Fruit fly (Drosophila melanogaster) whole organism, embryonic: ENCODE measurements around the gene CG13484.

Source experiments
- Asciz ChIP-seq: fragments of 200-800 bp; sonication (Bioruptor generic); optimal IDR thresholded peaks from 2 replicates; lab custom pipeline; 2017; ENCODE audit warnings: missing biosample characterization, mild to moderate bottlenecking, missing genetic modification characterization, missing genetic modification reagents
- Atf6 ChIP-seq: fragments of 200-800 bp; sonication (Bioruptor generic); IDR thresholded peaks from 2 replicates; pipeline ENCODE4 v1.3.6; 2022; ENCODE audit warnings: missing biosample characterization, missing genetic modification characterization
- CG10431 ChIP-seq: fragments of 200-800 bp; sonication (Bioruptor generic); optimal IDR thresholded peaks from 3 replicates; lab custom pipeline; 2018; ENCODE audit warnings: missing biosample characterization, mild to moderate bottlenecking, missing genetic modification characterization
- CG10959 ChIP-seq: fragments of 200-800 bp; sonication (Bioruptor generic); IDR thresholded peaks from 2 replicates; pipeline ENCODE4 v1.3.6; 2022; ENCODE audit warnings: missing biosample characterization, missing genetic modification characterization
- CG11456 ChIP-seq: fragments of 200-800 bp; sonication (Bioruptor generic); IDR thresholded peaks from 3 replicates; pipeline ENCODE4 v1.3.6; 2022; ENCODE audit warnings: missing biosample characterization, missing genetic modification characterization
- CG13287 ChIP-seq: fragments of 200-800 bp; sonication (Bioruptor generic); IDR thresholded peaks from 2 replicates; pipeline ENCODE4 v1.3.6; 2022; ENCODE audit warnings: missing biosample characterization, missing genetic modification characterization; ENCODE audit not compliant: partially characterized antibody
- CG13624 ChIP-seq: fragments of 200-800 bp; sonication (Bioruptor generic); optimal IDR thresholded peaks from 2 replicates; lab custom pipeline; 2016; ENCODE audit warnings: missing biosample characterization, missing genetic modification characterization
- CG15073 ChIP-seq: fragments of 200-800 bp; sonication (Bioruptor generic); optimal IDR thresholded peaks from 2 replicates; lab custom pipeline; 2016; ENCODE audit warnings: missing biosample characterization, missing genetic modification characterization
- CG15696 ChIP-seq: fragments of 200-800 bp; sonication (Bioruptor generic); optimal IDR thresholded peaks from 2 replicates; lab custom pipeline; 2019; ENCODE audit warnings: missing biosample characterization, mild to moderate bottlenecking, missing genetic modification characterization, moderate library complexity
- CG1647 ChIP-seq: fragments of 200-800 bp; sonication (Bioruptor generic); optimal IDR thresholded peaks from 3 replicates; lab custom pipeline; 2016; ENCODE audit warnings: missing biosample characterization, missing genetic modification characterization
- CG16863 ChIP-seq: fragments of 200-800 bp; sonication (Bioruptor generic); optimal IDR thresholded peaks from 3 replicates; lab custom pipeline; 2016; ENCODE audit warnings: missing biosample characterization, missing genetic modification characterization
- CG2875 ChIP-seq: fragments of 200-800 bp; sonication (Bioruptor generic); optimal IDR thresholded peaks from 2 replicates; lab custom pipeline; 2017; ENCODE audit warnings: missing biosample characterization, mild to moderate bottlenecking, missing genetic modification characterization, missing genetic modification reagents
- CG3838 ChIP-seq: fragments of 200-800 bp; sonication (Bioruptor generic); optimal IDR thresholded peaks from 3 replicates; lab custom pipeline; 2016; ENCODE audit warnings: missing biosample characterization, missing genetic modification characterization
- CG4360 ChIP-seq: fragments of 200-800 bp; sonication (Bioruptor generic); IDR thresholded peaks from 2 replicates; pipeline ENCODE4 v1.3.6; 2022; ENCODE audit warnings: missing biosample characterization, missing genetic modification characterization
- CG6765 ChIP-seq: fragments of 200-800 bp; sonication (Bioruptor generic); optimal IDR thresholded peaks from 3 replicates; lab custom pipeline; 2017; ENCODE audit warnings: missing biosample characterization, mild to moderate bottlenecking, missing genetic modification characterization
- CG6791 ChIP-seq: fragments of 200-800 bp; sonication (Bioruptor generic); IDR thresholded peaks from 3 replicates; pipeline ENCODE4 v1.3.6; 2022; ENCODE audit warnings: missing biosample characterization, missing genetic modification characterization; ENCODE audit not compliant: partially characterized antibody
- CG6854 ChIP-seq: fragments of 200-800 bp; sonication (Bioruptor generic); optimal IDR thresholded peaks from 3 replicates; lab custom pipeline; 2017; ENCODE audit warnings: missing biosample characterization, mild to moderate bottlenecking, missing genetic modification characterization
- CG7271 ChIP-seq: fragments of 200-800 bp; sonication (Bioruptor generic); optimal IDR thresholded peaks from 2 replicates; lab custom pipeline; 2018; ENCODE audit warnings: missing biosample characterization, mild to moderate bottlenecking, missing genetic modification characterization, moderate library complexity
- CG7357 ChIP-seq: fragments of 200-800 bp; sonication (Bioruptor generic); IDR thresholded peaks from 3 replicates; pipeline ENCODE4 v1.3.6; 2022; ENCODE audit warnings: missing biosample characterization, missing genetic modification characterization
- CG7372 ChIP-seq: fragments of 200-800 bp; sonication (Bioruptor generic); IDR thresholded peaks from 2 replicates; pipeline ENCODE4 v1.3.6; 2022; ENCODE audit warnings: missing biosample characterization, missing genetic modification characterization
- CG8281 ChIP-seq: fragments of 200-800 bp; sonication (Bioruptor generic); optimal IDR thresholded peaks from 2 replicates; lab custom pipeline; 2018; ENCODE audit warnings: missing biosample characterization, mild to moderate bottlenecking, missing genetic modification characterization, moderate library complexity
- CG8944 ChIP-seq: fragments of 200-800 bp; sonication (Bioruptor generic); optimal IDR thresholded peaks from 3 replicates; lab custom pipeline; 2016; ENCODE audit warnings: missing biosample characterization, missing genetic modification characterization
- CG9797 ChIP-seq: fragments of 200-800 bp; sonication (Bioruptor generic); optimal IDR thresholded peaks from 3 replicates; lab custom pipeline; 2018; ENCODE audit warnings: missing biosample characterization, mild to moderate bottlenecking, missing genetic modification characterization
- Camta ChIP-seq: fragments of 200-800 bp; sonication (Bioruptor generic); optimal IDR thresholded peaks from 2 replicates; lab custom pipeline; 2016; ENCODE audit warnings: missing biosample characterization, missing genetic modification characterization
- D ChIP-seq, 2 experiments: fragments of 200-800 bp in 1 of 2; fragments of >200 bp in 1 of 2; sonication (Bioruptor generic) in 1 of 2; optimal IDR thresholded peaks; 2 replicates in 1 of 2; 3 replicates in 1 of 2; lab custom pipeline; 2017; ENCODE audit warnings: mild to moderate bottlenecking in 1 of 2, missing biosample characterization in 1 of 2, missing genetic modification characterization in 1 of 2, missing genetic modification reagents in 1 of 2
- D19B ChIP-seq: fragments of 200-800 bp; sonication (Bioruptor generic); optimal IDR thresholded peaks from 2 replicates; lab custom pipeline; 2017; ENCODE audit warnings: missing biosample characterization, mild to moderate bottlenecking, missing genetic modification characterization
- Dad ChIP-seq: fragments of 200-800 bp; sonication (Bioruptor generic); optimal IDR thresholded peaks from 3 replicates; lab custom pipeline; 2016; ENCODE audit warnings: missing biosample characterization, missing genetic modification characterization
- Elba2 ChIP-seq: fragments of 200-800 bp; sonication (Bioruptor generic); optimal IDR thresholded peaks from 3 replicates; lab custom pipeline; 2016; ENCODE audit warnings: missing biosample characterization, missing genetic modification characterization
- Fer3 ChIP-seq: fragments of 200-800 bp; sonication (Bioruptor generic); optimal IDR thresholded peaks from 2 replicates; lab custom pipeline; 2018; ENCODE audit warnings: missing biosample characterization, mild to moderate bottlenecking, missing genetic modification characterization, moderate library complexity
- H15 ChIP-seq: fragments of 200-800 bp; sonication (Bioruptor generic); IDR thresholded peaks from 3 replicates; pipeline ENCODE4 v1.3.6; 2022; ENCODE audit warnings: missing biosample characterization, missing genetic modification characterization
- Hey ChIP-seq: fragments of 200-800 bp; sonication (Bioruptor generic); optimal IDR thresholded peaks from 3 replicates; lab custom pipeline; 2018; ENCODE audit warnings: missing biosample characterization, mild to moderate bottlenecking, missing genetic modification characterization
- MBD-R2 ChIP-seq: fragments of 200-800 bp; sonication (Bioruptor generic); IDR thresholded peaks from 2 replicates; pipeline ENCODE4 v1.3.6; 2022; ENCODE audit warnings: missing biosample characterization, missing genetic modification characterization
- Nf-YC ChIP-seq: fragments of 200-800 bp; optimal IDR thresholded peaks from 3 replicates; lab custom pipeline; 2019; ENCODE audit warnings: missing biosample characterization, mild to moderate bottlenecking, missing genetic modification characterization, moderate library complexity
- Scr ChIP-seq: fragments of 200-800 bp; sonication (Bioruptor generic); IDR thresholded peaks from 2 replicates; pipeline ENCODE4 v1.3.6; 2022; ENCODE audit warnings: missing biosample characterization, missing genetic modification characterization; ENCODE audit not compliant: partially characterized antibody
- Sry-δ ChIP-seq: fragments of 200-800 bp; sonication (Bioruptor generic); optimal IDR thresholded peaks from 2 replicates; lab custom pipeline; 2016; ENCODE audit warnings: missing biosample characterization, missing genetic modification characterization
- cas ChIP-seq: fragments of 200-800 bp; sonication (Bioruptor generic); IDR thresholded peaks from 2 replicates; pipeline ENCODE4 v1.3.6; 2022; ENCODE audit warnings: missing biosample characterization, missing genetic modification characterization
- dati ChIP-seq: fragments of 200-800 bp; sonication (Bioruptor generic); IDR thresholded peaks from 2 replicates; pipeline ENCODE4 v1.3.6; 2022; ENCODE audit warnings: missing biosample characterization, missing genetic modification characterization
- dimm ChIP-seq: fragments of 200-800 bp; sonication (Bioruptor generic); IDR thresholded peaks from 2 replicates; pipeline ENCODE4 v1.3.6; 2022; ENCODE audit warnings: missing biosample characterization, missing genetic modification characterization
- fd96Cb ChIP-seq: fragments of 200-800 bp; sonication (Bioruptor generic); optimal IDR thresholded peaks from 2 replicates; lab custom pipeline; 2018; ENCODE audit warnings: missing biosample characterization, mild to moderate bottlenecking, missing genetic modification characterization, moderate library complexity
- hkb ChIP-seq, 2 experiments: fragments of 200-800 bp in 1 of 2; fragments of >200 bp in 1 of 2; sonication (Bioruptor generic) in 1 of 2; IDR thresholded peaks in 1 of 2; optimal IDR thresholded peaks in 1 of 2; 2 replicates each; pipeline versions ENCODE4 v1.3.6 to Lab custom; 2017 to 2022; ENCODE audit warnings: missing biosample characterization in 1 of 2, missing genetic modification characterization in 1 of 2
- lov ChIP-seq, 2 experiments: fragments of 200-800 bp in 1 of 2; fragments of >200 bp in 1 of 2; sonication (Bioruptor generic) in 1 of 2; IDR thresholded peaks in 1 of 2; optimal IDR thresholded peaks in 1 of 2; 2 replicates in 1 of 2; 3 replicates in 1 of 2; pipeline versions ENCODE4 v1.3.6 to Lab custom; 2017 to 2022; ENCODE audit warnings: missing biosample characterization in 1 of 2, missing genetic modification characterization in 1 of 2
- nerfin-2 ChIP-seq: fragments of 200-800 bp; sonication (Bioruptor generic); IDR thresholded peaks from 2 replicates; pipeline ENCODE4 v1.3.6; 2022; ENCODE audit warnings: missing biosample characterization, missing genetic modification characterization; ENCODE audit not compliant: partially characterized antibody
- pnt ChIP-seq: fragments of 200-800 bp; sonication (Bioruptor generic); optimal IDR thresholded peaks from 3 replicates; lab custom pipeline; 2016; ENCODE audit warnings: missing biosample characterization, missing genetic modification characterization
- psq ChIP-seq: fragments of 200-800 bp; sonication (Bioruptor generic); optimal IDR thresholded peaks from 2 replicates; lab custom pipeline; 2017; ENCODE audit warnings: missing biosample characterization, missing genetic modification characterization
- tap ChIP-seq: fragments of 200-800 bp; optimal IDR thresholded peaks from 3 replicates; lab custom pipeline; 2019; ENCODE audit warnings: missing biosample characterization, mild to moderate bottlenecking, missing genetic modification characterization, moderate library complexity
- tup ChIP-seq: fragments of 200-800 bp; sonication (Bioruptor generic); optimal IDR thresholded peaks from 2 replicates; lab custom pipeline; 2016; ENCODE audit warnings: missing biosample characterization, mild to moderate bottlenecking, missing genetic modification characterization, moderate library complexity
- unpg ChIP-seq: fragments of 200-800 bp; sonication (Bioruptor generic); optimal IDR thresholded peaks from 3 replicates; lab custom pipeline; 2018; ENCODE audit warnings: missing biosample characterization, mild to moderate bottlenecking, missing genetic modification characterization, moderate library complexity

The CG13484 gene

DNA sequence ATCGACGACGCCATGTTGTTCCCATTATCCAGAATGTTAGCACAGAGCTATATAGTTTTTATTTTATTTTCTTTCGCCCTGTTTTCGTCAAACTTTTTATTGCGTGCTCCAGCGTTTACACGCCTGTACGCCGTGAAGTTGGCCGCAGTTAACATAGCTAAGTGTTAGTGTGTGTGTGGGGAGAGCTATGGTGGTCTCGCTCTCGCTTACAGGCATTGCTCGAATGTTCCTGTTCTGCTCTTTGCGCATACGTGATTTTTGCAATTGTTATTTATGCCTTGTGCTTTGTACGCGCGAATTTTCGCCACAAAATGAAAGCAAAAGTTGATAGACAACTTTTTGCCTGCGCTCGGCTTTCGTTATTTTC is 48.9 kb downstream of the CG13484 start (continued):
- TF ChIP-seq unpg (GFP tag; lab: Kevin White, UChicago), result no peak
- TF ChIP-seq CG10959, result 0 out of 2 replicates have a peak, but pooled peaks have one; percentile 28
- TF ChIP-seq CG1647 (GFP tag; lab: Kevin White, UChicago), result no peak
- TF ChIP-seq D19B (GFP tag; lab: Kevin White, UChicago), result no peak
- no peak for TF ChIP-seq tap (tag; lab: Kevin White, UChicago)
- no peak for TF ChIP-seq CG7271 (tag; lab: Kevin White, UChicago)
- no peak for TF ChIP-seq cas (GFP tag; lab: Robert Waterston, UW)
- TF ChIP-seq CG4360 (GFP tag; lab: Robert Waterston, UW), result 0 out of 2 replicates have a peak, but pooled peaks have one; percentile 58
- peak; percentile 33; the same call in 1 of the 2 replicates for TF ChIP-seq CG13287 (GFP tag; lab: Robert Waterston, UW)
- TF ChIP-seq CG15696 (tag; lab: Kevin White, UChicago), result no peak
- TF ChIP-seq Elba2 (GFP tag; lab: Kevin White, UChicago), result no peak
- TF ChIP-seq CG7372 (GFP tag; lab: Robert Waterston, UW), result no peak
- TF ChIP-seq CG6854 (GFP tag; lab: Kevin White, UChicago), result peak; percentile 44
- TF ChIP-seq Scr (GFP tag; lab: Robert Waterston, UW), result no peak
- no peak for TF ChIP-seq CG9797
- no peak for TF ChIP-seq tup (GFP tag; lab: Kevin White, UChicago)
- no peak for TF ChIP-seq CG7357 (GFP tag; lab: Robert Waterston, UW)
- TF ChIP-seq Camta (GFP tag; lab: Kevin White, UChicago), result no peak
- TF ChIP-seq Dad (GFP tag; lab: Kevin White, UChicago), result no peak
- TF ChIP-seq Sry-δ (GFP tag; lab: Kevin White, UChicago), result peak; percentile 17
- peak; percentile 42; the same call in 1 of the 2 replicates for TF ChIP-seq nerfin-2 (GFP tag; lab: Robert Waterston, UW)
- TF ChIP-seq Fer3 (tag; lab: Kevin White, UChicago), result no peak
- TF ChIP-seq MBD-R2 (GFP tag; lab: Robert Waterston, UW), result peak; percentile 46; the same call in 1 of the 2 replicates
- TF ChIP-seq Hey (tag; lab: Kevin White, UChicago), result peak; percentile 2
- no peak for TF ChIP-seq CG8944
- no peak for TF ChIP-seq CG15073 (GFP tag; lab: Kevin White, UChicago)
- TF ChIP-seq Nf-YC (tag; lab: Kevin White, UChicago), result peak; percentile 66
- TF ChIP-seq hkb (optimal IDR thresholded peaks at IDR 0.05; lab: Kevin White, UChicago), result no peak
- TF ChIP-seq hkb (GFP tag; IDR thresholded peaks at IDR 0.05; lab: Robert Waterston, UW), result no peak
- TF ChIP-seq CG6791 (GFP tag; lab: Robert Waterston, UW), result 0 out of 3 replicates have a peak, but pooled peaks have one; percentile 16
- TF ChIP-seq CG2875 (GFP tag; lab: Kevin White, UChicago), result no peak
- no peak for TF ChIP-seq D (optimal IDR thresholded peaks at IDR 0.05; lab: Kevin White, UChicago)
- no peak for TF ChIP-seq D (GFP tag; optimal IDR thresholded peaks at IDR 0.05; lab: Kevin White, UChicago)
- TF ChIP-seq H15 (GFP tag; lab: Robert Waterston, UW), result no peak
- no peak for TF ChIP-seq CG3838
- peak; percentile 99 for TF ChIP-seq psq
- no peak for TF ChIP-seq Atf6 (GFP tag; lab: Robert Waterston, UW)
- TF ChIP-seq CG10431 (GFP tag; lab: Kevin White, UChicago), result peak; percentile 48
- no peak for TF ChIP-seq fd96Cb
- TF ChIP-seq lov (optimal IDR thresholded peaks at IDR 0.05; lab: Kevin White, UChicago), result no peak
- peak; percentile 82; the same call in 2 of the 3 replicates for TF ChIP-seq lov (GFP tag; IDR thresholded peaks at IDR 0.05; lab: Robert Waterston, UW)
- TF ChIP-seq CG8281, result no peak
- TF ChIP-seq dimm, result no peak
- TF ChIP-seq Asciz (GFP tag; lab: Kevin White, UChicago), result no peak
- no peak for TF ChIP-seq CG16863 (GFP tag; lab: Kevin White, UChicago)
- TF ChIP-seq CG11456 (GFP tag; lab: Robert Waterston, UW), result 0 out of 3 replicates have a peak, but pooled peaks have one; percentile 34
- TF ChIP-seq CG13624 (GFP tag; lab: Kevin White, UChicago), result peak; percentile 12
- no peak for TF ChIP-seq dati (GFP tag; lab: Robert Waterston, UW)
- TF ChIP-seq pnt (GFP tag; lab: Kevin White, UChicago), result no peak
- TF ChIP-seq CG6765 (GFP tag; lab: Kevin White, UChicago), result no peak
